Fruit fly (Drosophila melanogaster): ENCODE measurements around the gene CG14931.

DNA sequence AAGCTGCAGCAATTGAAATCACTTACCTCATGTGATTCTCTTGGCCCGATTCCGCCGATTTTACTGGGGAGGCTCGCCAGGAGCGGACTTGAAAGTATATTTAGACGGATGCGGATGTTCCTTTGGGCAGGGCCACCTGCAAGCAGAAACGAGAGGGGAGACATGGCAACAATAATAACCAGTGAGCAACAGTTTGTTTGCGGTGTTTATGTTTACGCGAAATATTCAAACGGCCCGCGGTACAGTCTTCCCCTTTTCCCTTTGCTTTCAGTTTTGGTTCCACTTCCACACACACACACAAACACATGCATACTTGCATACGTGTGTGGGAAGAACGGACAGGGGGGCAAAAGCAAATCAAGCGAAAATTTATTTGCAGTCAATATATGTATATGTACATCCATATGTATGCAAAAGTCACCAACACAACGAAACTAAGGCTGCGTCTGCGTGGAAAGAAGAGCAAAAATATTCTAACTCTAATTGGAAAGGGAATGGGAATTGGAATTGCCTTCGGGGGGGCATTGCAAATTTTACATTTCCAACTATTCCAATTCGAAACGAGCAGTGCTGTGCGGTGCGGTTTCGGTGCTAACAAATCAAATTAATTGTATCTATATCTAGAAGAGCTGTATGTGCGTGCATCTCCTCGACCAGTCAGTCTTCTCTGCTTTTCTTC lies 18.0 kb downstream of the CG14931 start:
- TF ChIP-seq h (GFP tag; optimal IDR thresholded peaks at IDR 0.05), result no peak
- TF ChIP-seq psq (GFP tag; optimal IDR thresholded peaks at IDR 0.05), result no peak
- no peak for TF ChIP-seq dmrt93B (GFP tag; optimal IDR thresholded peaks at IDR 0.05)
- no peak for TF ChIP-seq dsf (GFP tag; optimal IDR thresholded peaks at IDR 0.05; ENCODE audit: borderline replicate concordance)
- no peak for TF ChIP-seq Myc (optimal IDR thresholded peaks at IDR 0.05)
- TF ChIP-seq pan (optimal IDR thresholded peaks at IDR 0.05), result no peak
